Worm (Caenorhabditis elegans) whole organism, midembryonic: ENCODE data around the gene Y37E11AL.12.

Experiments
- flt-1 ChIP-seq: fragments of 200-800 bp; sonication (Bioruptor generic); IDR thresholded peaks from 2 replicates; pipeline ENCODE4 v1.3.6; 2022; ENCODE audit warnings: missing genetic modification characterization, missing compliant biosample characterization
- klf-2 ChIP-seq: fragments of 200-800 bp; sonication (Bioruptor generic); conservative IDR thresholded peaks from 2 replicates; pipeline ENCODE4 v1.3.6; 2022; ENCODE audit warnings: missing genetic modification reagents, missing genetic modification characterization, missing compliant biosample characterization
- med-1 ChIP-seq: sonication (generic microtip); optimal IDR thresholded peaks from 2 replicates; lab custom pipeline; 2017; ENCODE audit warnings: missing genetic modification characterization, mild to moderate bottlenecking, missing compliant biosample characterization, antibody characterized with exemption, missing genetic modification reagents; ENCODE audit not compliant: insufficient read depth

DNA sequence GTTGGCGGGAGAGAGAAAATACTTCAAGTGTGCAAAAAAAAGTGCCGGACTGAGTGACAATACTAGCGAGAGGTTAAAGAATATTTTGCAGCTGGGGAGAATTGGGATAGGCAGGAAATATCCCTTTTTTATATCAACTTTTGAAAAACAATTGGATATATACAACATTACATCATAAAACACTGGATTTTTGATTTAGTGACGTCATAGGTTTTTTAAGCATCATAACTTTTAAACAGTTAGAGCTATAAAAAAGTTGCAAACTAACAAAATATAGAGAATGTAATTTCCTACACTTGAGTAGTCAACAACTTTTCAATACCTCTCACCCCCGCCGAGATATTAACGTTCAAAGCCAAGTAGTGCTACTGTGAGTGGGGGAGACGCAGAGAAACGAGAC is 8.9 kb upstream of the Y37E11AL.12 start:
- TF ChIP-seq klf-2 (GFP tag; lab: Robert Waterston, UW) (no peak), flt-1 (no peak), med-1 (GFP tag; lab: Kevin White, UChicago) (no peak)
